Fruit fly (Drosophila melanogaster) Kc167 (cell line): ENCODE results near the gene CG3610.

Experiments used
- h ChIP-seq: fragments of >200 bp; optimal IDR thresholded peaks from 3 replicates; lab custom pipeline; 2018; ENCODE audit warnings: missing external identifiers
- insv ChIP-seq: fragments of >200 bp; optimal IDR thresholded peaks from 3 replicates; lab custom pipeline; 2018; ENCODE audit warnings: missing external identifiers
- ttk ChIP-seq: sonication (Bioruptor generic); optimal IDR thresholded peaks from 2 replicates; lab custom pipeline; 2017; ENCODE audit warnings: missing external identifiers

DNA sequence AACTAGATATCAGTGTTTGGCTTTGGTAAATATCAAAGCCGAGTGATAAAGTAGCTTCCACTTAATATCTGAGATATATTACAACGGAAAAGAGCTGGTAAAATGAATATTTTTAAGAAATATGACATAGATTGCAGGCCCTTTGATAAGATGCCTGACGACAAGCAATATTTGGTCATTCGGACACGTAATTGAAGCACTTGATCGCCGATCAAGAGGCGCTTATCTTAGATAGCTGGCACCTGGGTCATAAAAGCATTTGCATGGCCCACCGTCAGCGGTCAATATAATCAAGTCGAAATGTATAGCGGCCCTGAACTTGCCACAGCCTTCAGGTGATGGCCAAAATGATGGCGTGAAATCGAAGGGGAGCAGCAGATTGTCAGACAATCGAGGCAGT is 34.1 kb upstream of the CG3610 start:
- TF ChIP-seq h (lab: Kevin White, UChicago), result no peak
- no peak for TF ChIP-seq ttk (lab: Kevin White, UChicago)
- no peak for TF ChIP-seq insv (lab: Kevin White, UChicago)
